Worm (Caenorhabditis elegans) whole organism, mixed stage, embryonic: ENCODE measurements around the gene nhr-235.

Source experiments
- M03D4.4 ChIP-seq: sonication (generic microtip); optimal IDR thresholded peaks from 2 replicates; lab custom pipeline; 2017; ENCODE audit warnings: mild to moderate bottlenecking, missing genetic modification characterization, missing compliant biosample characterization
- ceh-39 ChIP-seq: fragments of 150-350 bp; optimal IDR thresholded peaks from 2 replicates; lab custom pipeline; 2014; ENCODE audit warnings: missing biosample characterization, missing genetic modification characterization
- ceh-43 ChIP-seq: fragments of 200-800 bp; sonication (Bioruptor generic); optimal IDR thresholded peaks from 2 replicates; lab custom pipeline; 2018; ENCODE audit warnings: mild to moderate bottlenecking, missing genetic modification characterization, moderate library complexity, missing compliant biosample characterization
- ces-1 ChIP-seq: fragments of 150-350 bp; optimal IDR thresholded peaks from 2 replicates; lab custom pipeline; 2014; ENCODE audit warnings: missing biosample characterization, missing genetic modification reagents, missing genetic modification characterization
- cnd-1 ChIP-seq: fragments of 200-800 bp; sonication (Bioruptor generic); optimal IDR thresholded peaks from 2 replicates; lab custom pipeline; 2018; ENCODE audit warnings: mild to moderate bottlenecking, missing genetic modification characterization, missing compliant biosample characterization
- elt-1 ChIP-seq: sonication (generic microtip); optimal IDR thresholded peaks from 2 replicates; lab custom pipeline; 2017; ENCODE audit warnings: missing genetic modification characterization, mild to moderate bottlenecking, missing compliant biosample characterization, antibody characterized with exemption, moderate library complexity, borderline replicate concordance; ENCODE audit not compliant: insufficient read depth
- elt-3 ChIP-seq: fragments of 150-350 bp; optimal IDR thresholded peaks from 2 replicates; lab custom pipeline; 2014; ENCODE audit warnings: missing biosample characterization, missing genetic modification characterization
- hlh-1 ChIP-seq: fragments of 150-350 bp; optimal IDR thresholded peaks from 2 replicates; lab custom pipeline; 2014; ENCODE audit warnings: missing biosample characterization, missing genetic modification reagents, missing genetic modification characterization
- lin-13 ChIP-seq: fragments of 150-350 bp; optimal IDR thresholded peaks from 2 replicates; lab custom pipeline; 2014; ENCODE audit warnings: missing biosample characterization, missing genetic modification characterization
- lsy-2 ChIP-seq: fragments of 150-350 bp; optimal IDR thresholded peaks from 2 replicates; lab custom pipeline; 2014; ENCODE audit warnings: missing biosample characterization, missing genetic modification characterization
- mep-1 ChIP-seq: fragments of 150-350 bp; optimal IDR thresholded peaks from 2 replicates; lab custom pipeline; 2017; ENCODE audit warnings: missing biosample characterization, missing genetic modification reagents, missing genetic modification characterization, inconsistent platforms
- mls-2 ChIP-seq: sonication (generic microtip); optimal IDR thresholded peaks from 2 replicates; lab custom pipeline; 2016; ENCODE audit warnings: mild to moderate bottlenecking, missing genetic modification characterization, moderate library complexity, missing compliant biosample characterization
- nhr-2 ChIP-seq: fragments of 150-350 bp; optimal IDR thresholded peaks from 2 replicates; lab custom pipeline; 2014; ENCODE audit warnings: missing biosample characterization, missing genetic modification characterization
- nhr-237 ChIP-seq: fragments of 150-350 bp; optimal IDR thresholded peaks from 2 replicates; lab custom pipeline; 2014; ENCODE audit warnings: missing biosample characterization, missing genetic modification characterization
- nhr-28 ChIP-seq: fragments of 150-350 bp; optimal IDR thresholded peaks from 2 replicates; lab custom pipeline; 2014; ENCODE audit warnings: missing biosample characterization, missing genetic modification characterization
- nhr-76 ChIP-seq: sonication (generic microtip); optimal IDR thresholded peaks from 2 replicates; lab custom pipeline; 2017; ENCODE audit warnings: missing biosample characterization, missing genetic modification characterization
- pha-4 ChIP-seq: fragments of 150-350 bp; optimal IDR thresholded peaks from 2 replicates; lab custom pipeline; 2018; ENCODE audit warnings: missing biosample characterization, missing genetic modification reagents, missing genetic modification characterization
- sem-2 ChIP-seq: fragments of 200-800 bp; sonication (Bioruptor generic); optimal IDR thresholded peaks from 2 replicates; lab custom pipeline; 2018; ENCODE audit warnings: mild to moderate bottlenecking, missing genetic modification characterization, missing compliant biosample characterization
- snpc-4 ChIP-seq: fragments of 150-350 bp; optimal IDR thresholded peaks from 2 replicates; lab custom pipeline; 2014; ENCODE audit warnings: missing biosample characterization, missing genetic modification characterization
- tbx-8 ChIP-seq: fragments of 200-800 bp; sonication (Bioruptor generic); optimal IDR thresholded peaks from 2 replicates; lab custom pipeline; 2018; ENCODE audit warnings: mild to moderate bottlenecking, missing genetic modification characterization, moderate library complexity, missing compliant biosample characterization
- unc-39 ChIP-seq: fragments of 150-350 bp; optimal IDR thresholded peaks from 2 replicates; lab custom pipeline; 2014; ENCODE audit warnings: missing biosample characterization, missing genetic modification characterization
- unc-62 ChIP-seq: fragments of 150-350 bp; optimal IDR thresholded peaks from 2 replicates; lab custom pipeline; 2014; ENCODE audit warnings: missing biosample characterization, missing genetic modification reagents, missing genetic modification characterization

Gene nhr-235

DNA sequence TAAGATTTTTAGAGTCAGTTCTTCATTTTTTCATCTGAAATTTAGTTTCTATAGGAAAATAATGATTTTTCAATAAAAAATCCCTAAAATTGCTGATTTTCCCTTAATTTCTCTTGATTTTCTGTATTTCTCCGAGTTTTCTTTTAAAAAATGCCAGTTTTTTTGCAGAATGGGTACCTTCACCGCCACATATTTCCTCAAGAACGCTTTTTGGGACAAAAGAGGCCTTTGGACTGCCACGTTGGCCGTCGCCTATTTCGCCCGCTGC lies 38.3 kb downstream of the nhr-235 start, which contains the start of gene Y38E10A.24:
Gene Y38E10A.24, plus strand, starts transcription at position 169 of the 268 bp plus-strand sequence.
- no peak for TF ChIP-seq cnd-1 (tag; lab: Kevin White, UChicago)
- TF ChIP-seq, all 35 proteins: peak for 0

ce11 chrII:12679635-12680034 lies 39.2 kb downstream of the nhr-235 start, which contains the start of the genes Y38E10A.33 and cox-10:
Gene Y38E10A.33, minus strand, starts transcription at chrII:12679646.
Gene cox-10, plus strand, starts transcription at chrII:12679954.
- peak; percentile 6 for TF ChIP-seq pha-4
- peak; percentile 67 for TF ChIP-seq ces-1 (GFP tag; lab: Kevin White, UChicago)
- no peak for TF ChIP-seq unc-39 (tag; lab: Kevin White, UChicago)
- no peak for TF ChIP-seq tbx-8 (GFP tag; lab: Kevin White, UChicago)
- TF ChIP-seq lin-13: peak; percentile 48
- TF ChIP-seq mep-1 (tag; lab: Kevin White, UChicago): no peak
- TF ChIP-seq elt-3 (tag; lab: Kevin White, UChicago): no peak
- TF ChIP-seq lsy-2 (tag; lab: Kevin White, UChicago): peak; percentile 45
- TF ChIP-seq M03D4.4 (tag; lab: Kevin White, UChicago): no peak
- TF ChIP-seq ceh-39: no peak
- TF ChIP-seq nhr-76: no peak

- TF ChIP-seq elt-1 (tag; lab: Kevin White, UChicago): peak; percentile 35
- TF ChIP-seq snpc-4 (tag; lab: Kevin White, UChicago): no peak
- no peak for TF ChIP-seq sem-2 (GFP tag; lab: Kevin White, UChicago)
- TF ChIP-seq nhr-2 (tag; lab: Kevin White, UChicago): no peak
- no peak for TF ChIP-seq mls-2
- no peak for TF ChIP-seq ceh-43 (GFP tag; lab: Kevin White, UChicago)
- TF ChIP-seq elt-3 (tag; lab: Kevin White, UChicago): peak; percentile 18
- no peak for TF ChIP-seq hlh-1
- no peak for TF ChIP-seq nhr-237
- peak; percentile 42 for TF ChIP-seq unc-62 (GFP tag; lab: Kevin White, UChicago)
- no peak for TF ChIP-seq lin-13
Measured at ce11 chrII:12689333-12689732, 48.9 kb downstream of the nhr-235 start.

ce11 chrII:12690905-12691304 lies 50.4 kb downstream of the nhr-235 start:
- peak; percentile 64 for TF ChIP-seq ces-1 (GFP tag; lab: Kevin White, UChicago)
- TF ChIP-seq nhr-28 (tag; lab: Kevin White, UChicago): no peak
- TF ChIP-seq, all 35 proteins: peak for 1

DNA sequence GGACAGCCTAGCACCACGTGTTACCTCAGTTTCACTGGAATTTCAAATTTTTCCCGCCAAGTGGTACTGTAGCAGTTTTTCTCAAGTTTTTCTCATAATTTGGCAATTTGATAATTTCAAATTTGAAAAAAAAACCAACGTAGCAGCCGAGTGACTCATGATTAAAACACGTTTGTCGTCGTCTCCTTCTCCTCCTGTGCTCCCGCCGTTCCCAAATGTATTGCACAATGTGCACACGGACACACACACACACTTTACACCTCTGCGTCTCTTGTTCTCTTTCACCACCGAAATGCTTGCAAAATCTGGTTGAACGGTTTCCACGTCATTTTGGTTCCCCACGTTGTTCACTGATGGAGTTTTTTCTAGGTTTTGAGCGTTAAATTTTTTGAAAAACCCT lies 50.9 kb downstream of the nhr-235 start:
- no peak for TF ChIP-seq nhr-76
- TF ChIP-seq nhr-28 (tag; lab: Kevin White, UChicago): no peak
- TF ChIP-seq cnd-1 (tag; lab: Kevin White, UChicago): no peak
- no peak for TF ChIP-seq elt-1 (tag; lab: Kevin White, UChicago)
- TF ChIP-seq lsy-2 (tag; lab: Kevin White, UChicago): no peak
